Fruit fly (Drosophila melanogaster): ENCODE data around the gene Rheb.

DNA sequence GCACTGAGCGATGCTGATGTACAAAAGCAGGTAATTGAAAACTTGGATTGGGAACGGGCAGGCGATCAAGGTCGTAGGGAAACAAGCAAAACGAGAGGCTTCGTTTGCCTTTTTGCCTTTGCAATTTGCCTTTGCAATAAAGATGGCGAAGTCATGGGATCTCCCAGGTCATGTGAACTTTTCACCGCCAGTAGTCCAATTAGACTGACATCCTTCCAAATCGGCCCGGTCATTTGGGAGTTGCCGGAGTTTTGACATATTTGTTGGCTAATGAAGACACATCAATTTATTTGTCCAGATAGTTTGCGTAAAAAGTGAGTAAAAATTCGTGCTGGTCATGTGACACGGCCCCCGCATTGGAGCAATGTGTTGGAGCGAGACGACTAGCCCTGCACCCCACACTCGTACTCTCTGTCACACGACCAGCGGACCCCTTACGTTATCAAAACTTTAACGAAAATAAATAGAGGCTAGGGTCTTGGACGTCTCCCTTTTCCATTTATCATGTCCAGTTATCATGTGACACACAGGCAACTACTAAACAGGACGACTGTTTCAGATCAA is 23.4 kb downstream of the Rheb start:
- TF ChIP-seq EcR (GFP tag; optimal IDR thresholded peaks at IDR 0.05) (peak; percentile 30), CG10348 (GFP tag; IDR thresholded peaks at IDR 0.05) (no peak), gl (tag; optimal IDR thresholded peaks at IDR 0.05) (no peak), D1 (tag; optimal IDR thresholded peaks at IDR 0.05) (no peak), Snoo (tag; optimal IDR thresholded peaks at IDR 0.05) (no peak), CG17806 (tag; optimal IDR thresholded peaks at IDR 0.05) (no peak), CG34367 (tag; optimal IDR thresholded peaks at IDR 0.05) (no peak), CG8159 (tag; optimal IDR thresholded peaks at IDR 0.05) (no peak), CG8301 (tag; optimal IDR thresholded peaks at IDR 0.05) (no peak), CG14655 (GFP tag; optimal IDR thresholded peaks at IDR 0.05) (no peak), CG9948 (tag; optimal IDR thresholded peaks at IDR 0.05) (no peak)

Data from whole organism, pupa.